Fruit fly (Drosophila melanogaster): ENCODE data around the gene sty.

Gene sty

dm6 chr3L:3418207-3419086 lies 6.3 kb downstream of the sty start (continued):
- TF ChIP-seq CG5245 (GFP tag; optimal IDR thresholded peaks at IDR 0.05) (peak; percentile 6), chinmo (GFP tag; IDR thresholded peaks at IDR 0.05; ENCODE audit: partially characterized antibody) (peak; percentile 99), z (GFP tag; IDR thresholded peaks at IDR 0.05) (peak; percentile 91), Hey (tag; optimal IDR thresholded peaks at IDR 0.05) (peak; percentile 86), Abd-B (GFP tag; optimal IDR thresholded peaks at IDR 0.05) (peak; percentile 30), Max (GFP tag; optimal IDR thresholded peaks at IDR 0.05) (peak; percentile 6), lola (GFP tag; optimal IDR thresholded peaks at IDR 0.05) (peak in 1 of 3 experiments; percentile 8), CG6791 (GFP tag; IDR thresholded peaks at IDR 0.05; ENCODE audit: partially characterized antibody) (no peak), CG17912 (GFP tag; optimal IDR thresholded peaks at IDR 0.05) (peak; percentile 93), oc (tag; optimal IDR thresholded peaks at IDR 0.05) (peak; percentile 28), Xbp1 (GFP tag; optimal IDR thresholded peaks at IDR 0.05) (peak; percentile 40), trh (GFP tag; optimal IDR thresholded peaks at IDR 0.05) (no peak), dysf (GFP tag; IDR thresholded peaks at IDR 0.05) (peak; percentile 86; the same call in 2 of the 3 replicates), cato (GFP tag; optimal IDR thresholded peaks at IDR 0.05; ENCODE audit: borderline replicate concordance) (no peak), CG2129 (GFP tag; IDR thresholded peaks at IDR 0.05; ENCODE audit: partially characterized antibody) (no peak), sens-2 (GFP tag; IDR thresholded peaks at IDR 0.05) (peak; percentile 58; the same call in 1 of the 2 replicates), CG15269 (tag; optimal IDR thresholded peaks at IDR 0.05) (peak; percentile 76), pum (GFP tag; optimal IDR thresholded peaks at IDR 0.05) (peak; percentile 48), CG15073 (GFP tag; optimal IDR thresholded peaks at IDR 0.05) (no peak), lov (optimal IDR thresholded peaks at IDR 0.05) (no peak), lov (GFP tag; IDR thresholded peaks at IDR 0.05) (peak; percentile 66; the same call in 1 of the 3 replicates), Meics (GFP tag; optimal IDR thresholded peaks at IDR 0.05) (peak; percentile 79), Asciz (GFP tag; optimal IDR thresholded peaks at IDR 0.05) (peak; percentile 31), Deaf1 (tag; optimal IDR thresholded peaks at IDR 0.05) (peak; percentile 94), Nf-YB (GFP tag; optimal IDR thresholded peaks at IDR 0.05) (peak; percentile 28), CG9609 (GFP tag; optimal IDR thresholded peaks at IDR 0.05) (peak; percentile 67), hb (GFP tag; IDR thresholded peaks at IDR 0.05; ENCODE audit: partially characterized antibody) (no peak), Hmx (GFP tag; optimal IDR thresholded peaks at IDR 0.05) (no peak), NfI (GFP tag; optimal IDR thresholded peaks at IDR 0.05) (peak; percentile 78), Xrp1 (GFP tag; IDR thresholded peaks at IDR 0.05) (peak; percentile 73), sna (GFP tag; IDR thresholded peaks at IDR 0.05; ENCODE audit: partially characterized antibody) (no peak), Atf6 (GFP tag; IDR thresholded peaks at IDR 0.05) (peak; percentile 80), jumu (GFP tag; optimal IDR thresholded peaks at IDR 0.05) (peak; percentile 44), dm (GFP tag; optimal IDR thresholded peaks at IDR 0.05) (peak; percentile 57), ac (GFP tag; optimal IDR thresholded peaks at IDR 0.05) (no peak), fd96Cb (tag; optimal IDR thresholded peaks at IDR 0.05) (peak; percentile 51), Hr39 (optimal IDR thresholded peaks at IDR 0.05) (no peak), odd (GFP tag; optimal IDR thresholded peaks at IDR 0.05) (peak; percentile 71), CG42726 (GFP tag; IDR thresholded peaks at IDR 0.05; ENCODE audit: partially characterized antibody) (peak; percentile 62; the same call in 1 of the 2 replicates), CG30431 (GFP tag; optimal IDR thresholded peaks at IDR 0.05) (peak; percentile 36), bcd (GFP tag; optimal IDR thresholded peaks at IDR 0.05) (peak; percentile 63), Doc3 (GFP tag; IDR thresholded peaks at IDR 0.05; ENCODE audit: partially characterized antibody) (no peak), zen (tag; optimal IDR thresholded peaks at IDR 0.05) (no peak), Rx (GFP tag; IDR thresholded peaks at IDR 0.05) (peak; percentile 75), CG2712 (tag; optimal IDR thresholded peaks at IDR 0.05) (peak; percentile 61), CG32772 (GFP tag; IDR thresholded peaks at IDR 0.05) (peak; percentile 77), D19B (GFP tag; optimal IDR thresholded peaks at IDR 0.05) (peak; percentile 65), CG9876 (GFP tag; optimal IDR thresholded peaks at IDR 0.05) (no peak)
